Worm (Caenorhabditis elegans) whole organism, early embryonic: Measurements from ENCODE around the gene C55C3.7.

Experiments
- B0310.2 ChIP-seq: sonication (generic microtip); optimal IDR thresholded peaks from 2 replicates; lab custom pipeline; 2016; ENCODE audit warnings: mild to moderate bottlenecking, missing genetic modification characterization, missing compliant biosample characterization
- aly-1 ChIP-seq: sonication (generic microtip); optimal IDR thresholded peaks from 2 replicates; lab custom pipeline; 2016; ENCODE audit warnings: missing genetic modification characterization, missing compliant biosample characterization
- ama-1 ChIP-seq: fragments of 150-350 bp; optimal IDR thresholded peaks from 2 replicates; lab custom pipeline; 2014
- ceh-36 ChIP-seq: sonication (generic microtip); optimal IDR thresholded peaks from 2 replicates; lab custom pipeline; 2016; ENCODE audit warnings: missing genetic modification characterization, inconsistent platforms, missing compliant biosample characterization
- flt-1 ChIP-seq: fragments of 200-800 bp; sonication (Bioruptor generic); IDR thresholded peaks from 2 replicates; pipeline ENCODE4 v1.3.6; 2022; ENCODE audit warnings: missing genetic modification characterization, missing compliant biosample characterization
- pes-1 ChIP-seq: fragments of 200-800 bp; sonication (Bioruptor generic); IDR thresholded peaks from 2 replicates; pipeline ENCODE4 v1.3.6; 2022; ENCODE audit warnings: missing genetic modification reagents, missing genetic modification characterization, missing compliant biosample characterization
- scrt-1 ChIP-seq: fragments of 200-800 bp; sonication (Bioruptor generic); IDR thresholded peaks from 2 replicates; pipeline ENCODE4 v1.3.6; 2022; ENCODE audit warnings: missing genetic modification characterization, missing compliant biosample characterization
- tbx-11 ChIP-seq: fragments of 200-800 bp; sonication (Bioruptor generic); IDR thresholded peaks from 2 replicates; pipeline ENCODE4 v1.3.6; 2022; ENCODE audit warnings: missing genetic modification characterization, missing compliant biosample characterization
- tbx-37 ChIP-seq: fragments of 200-800 bp; sonication (Bioruptor generic); conservative IDR thresholded peaks from 2 replicates; pipeline ENCODE4 v1.3.6; 2022; ENCODE audit warnings: missing genetic modification reagents, missing genetic modification characterization, missing compliant biosample characterization
- tra-4 ChIP-seq: sonication (generic microtip); optimal IDR thresholded peaks from 2 replicates; lab custom pipeline; 2017; ENCODE audit warnings: missing genetic modification characterization, missing compliant biosample characterization

ce11 chrIV:5658225-5658624, 24.2 kb downstream of the C55C3.7 start:
- TF ChIP-seq tbx-11 (GFP tag; lab: Robert Waterston, UW): no peak
- TF ChIP-seq flt-1 (GFP tag; lab: Robert Waterston, UW): no peak
- no peak for TF ChIP-seq tra-4 (tag; lab: Kevin White, UChicago)
- TF ChIP-seq B0310.2: no peak
- TF ChIP-seq ama-1 (lab: Kevin White, UChicago): no peak
- no peak for TF ChIP-seq tbx-37 (GFP tag; lab: Robert Waterston, UW)
- TF ChIP-seq scrt-1 (GFP tag; lab: Robert Waterston, UW): no peak
- TF ChIP-seq ceh-36 (tag; lab: Kevin White, UChicago): no peak
- no peak for TF ChIP-seq aly-1 (tag; lab: Kevin White, UChicago)
- no peak for TF ChIP-seq pes-1 (GFP tag; lab: Robert Waterston, UW)
